Worm (Caenorhabditis elegans) whole organism, midembryonic: Measurements from ENCODE around the gene olrn-1.

Source experiments
- T22C8.4 ChIP-seq: fragments of 200-800 bp; sonication (Bioruptor generic); IDR thresholded peaks from 2 replicates; pipeline ENCODE4 v1.3.6; 2022; ENCODE audit warnings: missing genetic modification characterization, missing compliant biosample characterization
- flt-1 ChIP-seq: fragments of 200-800 bp; sonication (Bioruptor generic); IDR thresholded peaks from 2 replicates; pipeline ENCODE4 v1.3.6; 2022; ENCODE audit warnings: missing genetic modification characterization, missing compliant biosample characterization

DNA sequence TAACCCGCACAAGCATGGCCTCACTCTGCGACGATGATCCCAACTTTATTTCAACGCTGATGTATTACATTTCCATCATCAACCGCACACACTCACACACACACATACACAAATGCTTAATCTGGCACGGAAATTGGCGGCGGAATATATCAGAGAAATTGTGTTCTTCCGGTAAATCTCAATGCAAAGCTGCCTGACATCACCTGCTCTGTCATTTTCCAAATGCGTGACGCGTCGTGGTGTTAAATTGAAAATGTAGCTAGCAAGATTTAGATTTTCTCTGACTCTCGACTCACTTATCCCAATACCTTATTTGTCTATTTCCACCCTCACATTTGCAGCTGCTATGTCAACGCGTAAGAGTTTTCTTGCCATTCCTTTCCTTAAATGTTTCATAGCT is 1.8 kb downstream of the olrn-1 start:
- TF ChIP-seq T22C8.4 (GFP tag; lab: Robert Waterston, UW) (no peak), flt-1 (no peak)
